Worm (Caenorhabditis elegans): ENCODE results near the gene srbc-38.

Gene srbc-38

ce11 chrV:724946-725806 lies 18.2 kb downstream of the srbc-38 start:
- TF ChIP-seq Y53G8AR.9 (GFP tag; conservative IDR thresholded peaks at IDR 0.05), result peak; percentile 10
- TF ChIP-seq rpc-1 (optimal IDR thresholded peaks at IDR 0.05), result no peak
- no peak for TF ChIP-seq rpc-1 (tag; optimal IDR thresholded peaks at IDR 0.05)
- TF ChIP-seq madf-3 (GFP tag; IDR thresholded peaks at IDR 0.05), result no peak
- TF ChIP-seq hrde-1 (tag; optimal IDR thresholded peaks at IDR 0.05; ENCODE audit: borderline replicate concordance), result no peak
- TF ChIP-seq Y56A3A.18 (GFP tag; IDR thresholded peaks at IDR 0.05), result no peak
- no peak for TF ChIP-seq let-526 (GFP tag; IDR thresholded peaks at IDR 0.05)
- TF ChIP-seq gei-17 (GFP tag; optimal IDR thresholded peaks at IDR 0.05), result no peak
- TF ChIP-seq sea-2 (GFP tag; IDR thresholded peaks at IDR 0.05), result no peak
- TF ChIP-seq ztf-3 (GFP tag; optimal IDR thresholded peaks at IDR 0.05), result no peak
- TF ChIP-seq somi-1 (GFP tag; optimal IDR thresholded peaks at IDR 0.05), result peak; percentile 18
- no peak for TF ChIP-seq dpff-1 (tag; optimal IDR thresholded peaks at IDR 0.05)
- no peak for TF ChIP-seq him-1 (tag; optimal IDR thresholded peaks at IDR 0.05)
- TF ChIP-seq nfya-1 (tag; optimal IDR thresholded peaks at IDR 0.05; ENCODE audit: borderline replicate concordance, insufficient read depth), result no peak
- TF ChIP-seq egl-18 (GFP tag; IDR thresholded peaks at IDR 0.05), result no peak
- no peak for TF ChIP-seq ztf-28 (GFP tag; IDR thresholded peaks at IDR 0.05)
- TF ChIP-seq lin-40 (tag; optimal IDR thresholded peaks at IDR 0.05), result no peak
- no peak for TF ChIP-seq attf-3 (GFP tag; conservative IDR thresholded peaks at IDR 0.05)
- TF ChIP-seq mel-28 (tag; optimal IDR thresholded peaks at IDR 0.05; ENCODE audit: borderline replicate concordance), result no peak
- TF ChIP-seq ceh-79 (tag; optimal IDR thresholded peaks at IDR 0.05), result no peak
- TF ChIP-seq lin-35 (GFP tag; optimal IDR thresholded peaks at IDR 0.05), result no peak
- no peak for TF ChIP-seq bed-1 (GFP tag; IDR thresholded peaks at IDR 0.05)
- TF ChIP-seq ceh-91 (GFP tag; IDR thresholded peaks at IDR 0.05), result no peak
- TF ChIP-seq atf-7 (tag; optimal IDR thresholded peaks at IDR 0.05), result no peak
- TF ChIP-seq rec-8 (tag; optimal IDR thresholded peaks at IDR 0.05), result no peak
- no peak for TF ChIP-seq hsf-1 (GFP tag; IDR thresholded peaks at IDR 0.05)
- no peak for TF ChIP-seq ceh-27 (GFP tag; optimal IDR thresholded peaks at IDR 0.05)
- 0 out of 2 replicates have a peak, but pooled peaks have one; percentile 5 for TF ChIP-seq ceh-40 (GFP tag; IDR thresholded peaks at IDR 0.05)
- TF ChIP-seq F37B4.10 (GFP tag; IDR thresholded peaks at IDR 0.05), result no peak
- peak; percentile 25 for TF ChIP-seq egl-44 (GFP tag; IDR thresholded peaks at IDR 0.05)
- no peak for TF ChIP-seq zim-3 (tag; optimal IDR thresholded peaks at IDR 0.05)
- no peak for TF ChIP-seq mcd-1 (GFP tag; IDR thresholded peaks at IDR 0.05)
- no peak for TF ChIP-seq hmg-20 (GFP tag; IDR thresholded peaks at IDR 0.05)
- TF ChIP-seq efl-1 (GFP tag; optimal IDR thresholded peaks at IDR 0.05), result no peak
- TF ChIP-seq cebp-2 (GFP tag; IDR thresholded peaks at IDR 0.05), result no peak
- TF ChIP-seq egrh-3 (GFP tag; IDR thresholded peaks at IDR 0.05), result no peak
- TF ChIP-seq sptf-2 (GFP tag; optimal IDR thresholded peaks at IDR 0.05), result no peak
- peak; percentile 9 for TF ChIP-seq tlf-1 (GFP tag; optimal IDR thresholded peaks at IDR 0.05)
- TF ChIP-seq hmg-1.2 (GFP tag; IDR thresholded peaks at IDR 0.05), result no peak
- TF ChIP-seq let-607 (tag; optimal IDR thresholded peaks at IDR 0.05), result no peak
- TF ChIP-seq ceh-58 (GFP tag; IDR thresholded peaks at IDR 0.05), result 0 out of 2 replicates have a peak, but pooled peaks have one; percentile 16
- TF ChIP-seq lin-26 (GFP tag; IDR thresholded peaks at IDR 0.05), result peak; percentile 75; the same call in 1 of the 2 replicates
- no peak for TF ChIP-seq nfya-2 (GFP tag; IDR thresholded peaks at IDR 0.05)
- TF ChIP-seq lsl-1 (GFP tag; optimal IDR thresholded peaks at IDR 0.05), result no peak
- TF ChIP-seq tbp1 (GFP tag; optimal IDR thresholded peaks at IDR 0.05), result no peak
- TF ChIP-seq unc-62 (GFP tag; optimal IDR thresholded peaks at IDR 0.05), result no peak
- TF ChIP-seq B0336.3 (GFP tag; IDR thresholded peaks at IDR 0.05), result peak; percentile 6
- no peak; the same call in 1 of the 2 replicates for TF ChIP-seq Y95B8A.8 (GFP tag; IDR thresholded peaks at IDR 0.05)
